Fruit fly (Drosophila melanogaster) whole organism, prepupa: ENCODE results near the gene CtBP.
A peak's percentile ranks its signal among the peaks of the same experiment; 100 is the strongest.

ENCODE experiments used
- Blimp-1 ChIP-seq: fragments of 200-800 bp; sonication (Bioruptor generic); optimal IDR thresholded peaks from 3 replicates; lab custom pipeline; 2017; ENCODE audit warnings: missing biosample characterization, missing genetic modification characterization, mild to moderate bottlenecking, moderate library complexity, missing genetic modification reagents
- CG10631 ChIP-seq: fragments of 200-800 bp; sonication (Bioruptor generic); optimal IDR thresholded peaks from 2 replicates; lab custom pipeline; 2016; ENCODE audit warnings: missing biosample characterization, missing genetic modification characterization
- CG10669 ChIP-seq: fragments of 200-800 bp; sonication (Bioruptor generic); optimal IDR thresholded peaks from 3 replicates; lab custom pipeline; 2018; ENCODE audit warnings: missing biosample characterization, mild to moderate bottlenecking, missing genetic modification characterization, moderate library complexity
- CG11294 ChIP-seq: fragments of 200-800 bp; sonication (Bioruptor generic); IDR thresholded peaks from 2 replicates; pipeline ENCODE4 v1.3.6; 2022; ENCODE audit warnings: missing biosample characterization, missing genetic modification characterization
- CG11762 ChIP-seq: fragments of 200-800 bp; sonication (Bioruptor generic); optimal IDR thresholded peaks from 3 replicates; lab custom pipeline; 2016; ENCODE audit warnings: missing biosample characterization, missing genetic modification characterization; ENCODE audit not compliant: insufficient read depth
- CG11902 ChIP-seq: fragments of 200-800 bp; sonication (Bioruptor generic); optimal IDR thresholded peaks from 3 replicates; lab custom pipeline; 2016; ENCODE audit warnings: missing biosample characterization, missing genetic modification characterization
- CG1621 ChIP-seq: fragments of 200-800 bp; sonication (Bioruptor generic); optimal IDR thresholded peaks from 3 replicates; lab custom pipeline; 2018; ENCODE audit warnings: missing biosample characterization, mild to moderate bottlenecking, missing genetic modification characterization
- CG16779 ChIP-seq: fragments of 200-800 bp; sonication (Bioruptor generic); optimal IDR thresholded peaks from 3 replicates; lab custom pipeline; 2017; ENCODE audit warnings: missing biosample characterization, mild to moderate bottlenecking, missing genetic modification characterization
- CG3032 ChIP-seq: fragments of 200-800 bp; optimal IDR thresholded peaks from 2 replicates; lab custom pipeline; 2019; ENCODE audit warnings: missing biosample characterization, mild to moderate bottlenecking, missing genetic modification characterization, moderate library complexity
- CG31627 ChIP-seq: fragments of 200-800 bp; sonication (Bioruptor generic); optimal IDR thresholded peaks from 3 replicates; lab custom pipeline; 2016; ENCODE audit warnings: missing biosample characterization, missing genetic modification characterization
- CG32006 ChIP-seq: fragments of 200-800 bp; sonication (Bioruptor generic); optimal IDR thresholded peaks from 3 replicates; lab custom pipeline; 2017; ENCODE audit warnings: missing biosample characterization, mild to moderate bottlenecking, missing genetic modification characterization
- CG34406 ChIP-seq: fragments of 200-800 bp; sonication (Bioruptor generic); optimal IDR thresholded peaks from 3 replicates; lab custom pipeline; 2016; ENCODE audit warnings: missing biosample characterization, missing genetic modification characterization
- CG4318 ChIP-seq: fragments of 200-800 bp; sonication (Bioruptor generic); optimal IDR thresholded peaks from 3 replicates; lab custom pipeline; 2017; ENCODE audit warnings: missing biosample characterization, mild to moderate bottlenecking, missing genetic modification characterization
- CG6163 ChIP-seq: fragments of 200-800 bp; sonication (Bioruptor generic); IDR thresholded peaks from 3 replicates; pipeline ENCODE4 v1.3.6; 2022; ENCODE audit warnings: missing biosample characterization, missing genetic modification characterization
- CG6276 ChIP-seq: fragments of 200-800 bp; sonication (Bioruptor generic); optimal IDR thresholded peaks from 2 replicates; lab custom pipeline; 2017; ENCODE audit warnings: missing biosample characterization, mild to moderate bottlenecking, missing genetic modification characterization
- CG6792 ChIP-seq: fragments of 200-800 bp; sonication (Bioruptor generic); optimal IDR thresholded peaks from 3 replicates; lab custom pipeline; 2016; ENCODE audit warnings: missing biosample characterization, missing genetic modification characterization
- CG6808 ChIP-seq: fragments of 200-800 bp; sonication (Bioruptor generic); optimal IDR thresholded peaks from 3 replicates; lab custom pipeline; 2017; ENCODE audit warnings: missing biosample characterization, missing genetic modification characterization, mild to moderate bottlenecking, moderate library complexity, missing genetic modification reagents
- CG6854 ChIP-seq: fragments of 200-800 bp; sonication (Bioruptor generic); optimal IDR thresholded peaks from 2 replicates; lab custom pipeline; 2017; ENCODE audit warnings: missing biosample characterization, mild to moderate bottlenecking, missing genetic modification characterization
- CG8319 ChIP-seq: fragments of 200-800 bp; sonication (Bioruptor generic); optimal IDR thresholded peaks from 3 replicates; lab custom pipeline; 2016; ENCODE audit warnings: missing biosample characterization, missing genetic modification characterization
- CG8632 ChIP-seq: fragments of 200-800 bp; sonication (Bioruptor generic); optimal IDR thresholded peaks from 3 replicates; lab custom pipeline; 2016; ENCODE audit warnings: missing biosample characterization, missing genetic modification characterization
- CG9139 ChIP-seq: fragments of 200-800 bp; sonication (Bioruptor generic); optimal IDR thresholded peaks from 3 replicates; lab custom pipeline; 2017; ENCODE audit warnings: missing biosample characterization, mild to moderate bottlenecking, missing genetic modification characterization
- Eip75B ChIP-seq: fragments of 200-800 bp; sonication (Bioruptor generic); optimal IDR thresholded peaks from 3 replicates; lab custom pipeline; 2016; ENCODE audit warnings: missing biosample characterization, missing genetic modification characterization
- Eip78C ChIP-seq: fragments of 200-800 bp; sonication (Bioruptor generic); peaks from one replicate; lab custom pipeline; 2016; ENCODE audit warnings: missing biosample characterization, missing genetic modification characterization
- Ets21C ChIP-seq: fragments of 200-800 bp; sonication (Bioruptor generic); optimal IDR thresholded peaks from 3 replicates; lab custom pipeline; 2016; ENCODE audit warnings: missing biosample characterization, missing genetic modification characterization
- Ets96B ChIP-seq: fragments of 200-800 bp; optimal IDR thresholded peaks from 2 replicates; lab custom pipeline; 2019; ENCODE audit warnings: missing biosample characterization, mild to moderate bottlenecking, missing genetic modification characterization, moderate library complexity
- Gug ChIP-seq: fragments of 200-800 bp; sonication (Bioruptor generic); IDR thresholded peaks from 2 replicates; pipeline ENCODE4 v1.3.6; 2022; ENCODE audit warnings: missing biosample characterization, missing genetic modification characterization
- Hr38 ChIP-seq: sonication (Bioruptor generic); optimal IDR thresholded peaks from 2 replicates; lab custom pipeline; 2016; ENCODE audit warnings: missing biosample characterization, missing genetic modification characterization
- Hr4 ChIP-seq: fragments of 200-800 bp; sonication (Bioruptor generic); optimal IDR thresholded peaks from 3 replicates; lab custom pipeline; 2016; ENCODE audit warnings: missing biosample characterization, missing genetic modification characterization
- Lpt ChIP-seq: fragments of 200-800 bp; sonication (Bioruptor generic); optimal IDR thresholded peaks from 3 replicates; lab custom pipeline; 2016; ENCODE audit warnings: missing biosample characterization, missing genetic modification characterization
- OdsH ChIP-seq: fragments of 200-800 bp; sonication (Bioruptor generic); optimal IDR thresholded peaks from 3 replicates; lab custom pipeline; 2016; ENCODE audit warnings: missing biosample characterization, missing genetic modification characterization
- Smox ChIP-seq: fragments of 200-800 bp; sonication (Bioruptor generic); optimal IDR thresholded peaks from 3 replicates; lab custom pipeline; 2016; ENCODE audit warnings: missing biosample characterization, missing genetic modification characterization
- Sox102F ChIP-seq: fragments of 200-800 bp; sonication (Bioruptor generic); optimal IDR thresholded peaks from 2 replicates; lab custom pipeline; 2016; ENCODE audit warnings: missing biosample characterization, mild to moderate bottlenecking, missing genetic modification characterization
- Sox14 ChIP-seq: fragments of 200-800 bp; sonication (Bioruptor generic); optimal IDR thresholded peaks from 3 replicates; lab custom pipeline; 2016; ENCODE audit warnings: missing biosample characterization, missing genetic modification characterization
- achi ChIP-seq: fragments of 200-800 bp; sonication (Bioruptor generic); optimal IDR thresholded peaks from 3 replicates; lab custom pipeline; 2016; ENCODE audit warnings: missing biosample characterization, missing genetic modification characterization
- acj6 ChIP-seq: fragments of 200-800 bp; sonication (Bioruptor generic); optimal IDR thresholded peaks from 3 replicates; lab custom pipeline; 2016; ENCODE audit warnings: missing biosample characterization, missing genetic modification characterization
- cyc ChIP-seq: fragments of 200-800 bp; sonication (Bioruptor generic); optimal IDR thresholded peaks from 3 replicates; lab custom pipeline; 2016; ENCODE audit warnings: missing biosample characterization, missing genetic modification characterization
- dac ChIP-seq: fragments of 200-800 bp; sonication (Bioruptor generic); optimal IDR thresholded peaks from 2 replicates; lab custom pipeline; 2017; ENCODE audit warnings: missing biosample characterization, mild to moderate bottlenecking, missing genetic modification characterization
- dsx ChIP-seq: fragments of 200-800 bp; optimal IDR thresholded peaks from 3 replicates; lab custom pipeline; 2019; ENCODE audit warnings: missing biosample characterization, mild to moderate bottlenecking, missing genetic modification characterization, moderate library complexity; ENCODE audit not compliant: poor library complexity, severe bottlenecking
- eg ChIP-seq: fragments of 200-800 bp; sonication (Bioruptor generic); IDR thresholded peaks from 3 replicates; pipeline ENCODE4 v1.3.6; 2022; ENCODE audit warnings: missing biosample characterization, missing genetic modification characterization
- esn ChIP-seq: fragments of 200-800 bp; sonication (Bioruptor generic); optimal IDR thresholded peaks from 2 replicates; lab custom pipeline; 2016; ENCODE audit warnings: missing biosample characterization, mild to moderate bottlenecking, missing genetic modification characterization, moderate library complexity
- fd59A ChIP-seq: fragments of 200-800 bp; sonication (Bioruptor generic); optimal IDR thresholded peaks from 2 replicates; lab custom pipeline; 2017; ENCODE audit warnings: missing biosample characterization, mild to moderate bottlenecking, missing genetic modification characterization, missing genetic modification reagents
- fd85E ChIP-seq: fragments of 200-800 bp; sonication (Bioruptor generic); optimal IDR thresholded peaks from 3 replicates; lab custom pipeline; 2016; ENCODE audit warnings: missing biosample characterization, missing genetic modification characterization
- fkh ChIP-seq: fragments of 200-800 bp; sonication (Bioruptor generic); optimal IDR thresholded peaks from 3 replicates; lab custom pipeline; 2017; ENCODE audit warnings: missing biosample characterization, mild to moderate bottlenecking, missing genetic modification characterization, moderate library complexity
- lz ChIP-seq: fragments of 200-800 bp; sonication (Bioruptor generic); optimal IDR thresholded peaks from 3 replicates; lab custom pipeline; 2016; ENCODE audit warnings: missing biosample characterization, missing genetic modification characterization
- net ChIP-seq: fragments of 200-800 bp; sonication (Bioruptor generic); optimal IDR thresholded peaks from 3 replicates; lab custom pipeline; 2016; ENCODE audit warnings: missing biosample characterization, missing genetic modification characterization
- salr ChIP-seq, 2 experiments: fragments of 200-800 bp; sonication (Bioruptor generic); optimal IDR thresholded peaks; 3 replicates each; lab custom pipeline; 2016 to 2018; ENCODE audit warnings: missing biosample characterization in 2 of 2, missing genetic modification characterization in 2 of 2, mild to moderate bottlenecking in 1 of 2
- spab ChIP-seq: fragments of 200-800 bp; sonication (Bioruptor generic); optimal IDR thresholded peaks from 2 replicates; lab custom pipeline; 2017; ENCODE audit warnings: missing biosample characterization, mild to moderate bottlenecking, missing genetic modification characterization, missing genetic modification reagents
- ss ChIP-seq, 2 experiments: fragments of 200-800 bp; sonication (Bioruptor generic); optimal IDR thresholded peaks; 2 replicates in 1 of 2; 3 replicates in 1 of 2; lab custom pipeline; 2017 to 2018; ENCODE audit warnings: mild to moderate bottlenecking in 2 of 2, missing biosample characterization in 2 of 2, missing genetic modification characterization in 2 of 2, moderate library complexity in 1 of 2
- topi ChIP-seq: fragments of 200-800 bp; sonication (Bioruptor generic); optimal IDR thresholded peaks from 3 replicates; lab custom pipeline; 2016; ENCODE audit warnings: missing biosample characterization, missing genetic modification characterization
- vri ChIP-seq: fragments of 200-800 bp; sonication (Bioruptor generic); optimal IDR thresholded peaks from 3 replicates; lab custom pipeline; 2016; ENCODE audit warnings: missing biosample characterization, mild to moderate bottlenecking, missing genetic modification characterization

The CtBP gene

DNA sequence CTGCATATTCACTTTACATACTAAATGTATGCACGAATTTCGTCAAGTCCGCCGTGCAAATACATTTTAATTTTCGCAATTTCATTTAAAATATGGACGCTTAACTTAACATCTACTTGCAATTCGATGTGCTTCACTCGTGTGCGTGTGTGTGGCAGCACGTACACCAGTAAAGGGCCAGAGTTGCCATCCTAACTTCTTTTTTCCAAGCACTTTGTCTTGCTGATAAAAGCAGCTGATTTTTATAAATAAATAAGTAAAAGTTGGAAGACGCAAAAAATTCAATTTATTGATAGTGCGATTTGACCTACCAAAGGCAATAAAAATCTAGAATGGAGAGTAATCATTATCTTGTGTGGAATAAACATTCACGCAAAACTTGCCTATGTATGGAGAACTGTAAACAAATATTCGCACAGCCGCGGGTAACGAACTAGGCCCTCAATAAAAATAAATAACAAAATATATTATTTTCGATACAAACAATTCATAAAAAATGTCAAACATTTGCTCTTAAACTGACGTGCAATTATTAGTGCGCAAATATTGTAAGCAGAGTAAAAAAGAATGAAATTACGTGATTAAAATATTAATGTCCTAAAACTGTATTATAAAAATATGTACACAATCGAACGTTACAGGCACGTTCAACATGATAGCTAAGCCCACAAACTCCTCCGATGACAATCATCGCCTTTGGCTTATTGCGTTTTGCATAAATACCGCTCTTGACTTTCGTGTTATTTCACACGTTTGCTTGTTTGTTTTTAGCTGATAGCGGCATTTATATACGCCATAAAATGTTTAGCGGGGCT is 29.1 kb upstream of the CtBP start:
- peak; percentile 65 for TF ChIP-seq Hr4
- no peak for TF ChIP-seq Sox102F (GFP tag; lab: Kevin White, UChicago)
- TF ChIP-seq CG8632 = peak; percentile 72
- TF ChIP-seq fd59A (GFP tag; lab: Kevin White, UChicago) = peak; percentile 58
- no peak for TF ChIP-seq CG6854 (GFP tag; lab: Kevin White, UChicago)
- TF ChIP-seq CG16779 = no peak
- TF ChIP-seq Blimp-1 (GFP tag; lab: Kevin White, UChicago) = no peak
- peak; percentile 87 for TF ChIP-seq eg (GFP tag; lab: Robert Waterston, UW)
- TF ChIP-seq ss (GFP tag; optimal IDR thresholded peaks at IDR 0.05; lab: Kevin White, UChicago) = peak; percentile 20 to 56
- no peak for TF ChIP-seq Hr38 (GFP tag; lab: Kevin White, UChicago)
- peak; percentile 66 for TF ChIP-seq acj6
- peak; percentile 44 for TF ChIP-seq dsx (GFP tag; lab: Kevin White, UChicago)
- TF ChIP-seq esn (GFP tag; lab: Kevin White, UChicago) = peak; percentile 60
- peak; percentile 85 for TF ChIP-seq fkh
- peak; percentile 25 for TF ChIP-seq dac (GFP tag; lab: Kevin White, UChicago)
- TF ChIP-seq achi (GFP tag; lab: Kevin White, UChicago) = peak; percentile 61
- TF ChIP-seq Eip75B (GFP tag; lab: Kevin White, UChicago) = peak; percentile 42
- peak; percentile 44 for TF ChIP-seq CG11762 (GFP tag; lab: Kevin White, UChicago)
- peak; percentile 68 for TF ChIP-seq CG3032
- TF ChIP-seq CG9139 (GFP tag; lab: Kevin White, UChicago) = no peak
- TF ChIP-seq CG6163 (GFP tag; lab: Robert Waterston, UW) = peak; percentile 67
- peak; percentile 54 for TF ChIP-seq CG34406 (GFP tag; lab: Kevin White, UChicago)
- peak; percentile 49 for TF ChIP-seq CG31627 (GFP tag; lab: Kevin White, UChicago)
- TF ChIP-seq CG4318 (GFP tag; lab: Kevin White, UChicago) = peak; percentile 68
- peak; percentile 30 for TF ChIP-seq Sox14
- TF ChIP-seq CG32006 (GFP tag; lab: Kevin White, UChicago) = peak; percentile 79
- TF ChIP-seq spab (GFP tag; lab: Kevin White, UChicago) = no peak
- TF ChIP-seq salr (GFP tag; optimal IDR thresholded peaks at IDR 0.05; lab: Kevin White, UChicago) = peak; percentile 25 to 64
- TF ChIP-seq Smox (GFP tag; lab: Kevin White, UChicago) = peak; percentile 46
- TF ChIP-seq CG1621 (tag; lab: Kevin White, UChicago) = peak; percentile 29
- TF ChIP-seq topi (GFP tag; lab: Kevin White, UChicago) = peak; percentile 65
- peak; percentile 63 for TF ChIP-seq OdsH
- 0 out of 2 replicates have a peak, but pooled peaks have one; percentile 17 for TF ChIP-seq CG11294 (GFP tag; lab: Robert Waterston, UW)
- peak; percentile 21 for TF ChIP-seq fd85E (GFP tag; lab: Kevin White, UChicago)
- TF ChIP-seq net = peak; percentile 59
- peak; percentile 55 for TF ChIP-seq Lpt
- peak; percentile 62 for TF ChIP-seq Gug (GFP tag; lab: Robert Waterston, UW)
- no peak for TF ChIP-seq Ets21C
- TF ChIP-seq CG6276 (GFP tag; lab: Kevin White, UChicago) = peak; percentile 70
- TF ChIP-seq cyc = peak; percentile 31
- peak; percentile 44 for TF ChIP-seq lz (GFP tag; lab: Kevin White, UChicago)
- TF ChIP-seq CG10631 (GFP tag; lab: Kevin White, UChicago) = peak; percentile 49
- peak; percentile 62 for TF ChIP-seq CG6808 (GFP tag; lab: Kevin White, UChicago)
- peak; percentile 63 for TF ChIP-seq Ets96B (tag; lab: Kevin White, UChicago)
- peak; percentile 44 for TF ChIP-seq vri (GFP tag; lab: Kevin White, UChicago)
- TF ChIP-seq CG11902 = peak; percentile 32
- TF ChIP-seq Eip78C (GFP tag; lab: Kevin White, UChicago) = peak; percentile 93
- peak; percentile 76 for TF ChIP-seq CG10669 (GFP tag; lab: Kevin White, UChicago)
- TF ChIP-seq CG8319 (GFP tag; lab: Kevin White, UChicago) = no peak
- peak; percentile 53 for TF ChIP-seq CG6792
